Worm (Caenorhabditis elegans) whole organism, early embryonic: Measurements from ENCODE around the gene F49C12.6.

Experiments
- B0310.2 ChIP-seq: sonication (generic microtip); optimal IDR thresholded peaks from 2 replicates; lab custom pipeline; 2016; ENCODE audit warnings: mild to moderate bottlenecking, missing genetic modification characterization, missing compliant biosample characterization
- F13C5.2 ChIP-seq: sonication (generic microtip); optimal IDR thresholded peaks from 2 replicates; lab custom pipeline; 2017; ENCODE audit warnings: mild to moderate bottlenecking, missing genetic modification characterization, inconsistent platforms, missing compliant biosample characterization
- aly-1 ChIP-seq: sonication (generic microtip); optimal IDR thresholded peaks from 2 replicates; lab custom pipeline; 2016; ENCODE audit warnings: missing genetic modification characterization, missing compliant biosample characterization
- ama-1 ChIP-seq: fragments of 150-350 bp; optimal IDR thresholded peaks from 2 replicates; lab custom pipeline; 2014
- ceh-13 ChIP-seq: fragments of 200-800 bp; sonication (Bioruptor generic); optimal IDR thresholded peaks from 2 replicates; lab custom pipeline; 2018; ENCODE audit warnings: mild to moderate bottlenecking, missing genetic modification characterization, missing compliant biosample characterization
- ceh-36 ChIP-seq: sonication (generic microtip); optimal IDR thresholded peaks from 2 replicates; lab custom pipeline; 2016; ENCODE audit warnings: missing genetic modification characterization, inconsistent platforms, missing compliant biosample characterization
- ets-7 ChIP-seq: sonication (generic microtip); optimal IDR thresholded peaks from 2 replicates; lab custom pipeline; 2016; ENCODE audit warnings: missing genotype, missing genetic modification characterization, missing compliant biosample characterization
- flt-1 ChIP-seq: fragments of 200-800 bp; sonication (Bioruptor generic); IDR thresholded peaks from 2 replicates; pipeline ENCODE4 v1.3.6; 2022; ENCODE audit warnings: missing genetic modification characterization, missing compliant biosample characterization
- hmbx-1 ChIP-seq: sonication (generic microtip); optimal IDR thresholded peaks from 2 replicates; lab custom pipeline; 2016; ENCODE audit warnings: mild to moderate bottlenecking, missing genetic modification characterization, missing compliant biosample characterization
- hmg-4 ChIP-seq: fragments of 200-800 bp; sonication (Bioruptor generic); optimal IDR thresholded peaks from 2 replicates; lab custom pipeline; 2018; ENCODE audit warnings: mild to moderate bottlenecking, missing genetic modification characterization, missing compliant biosample characterization
- hnd-1 ChIP-seq: sonication (generic microtip); optimal IDR thresholded peaks from 2 replicates; lab custom pipeline; 2016; ENCODE audit warnings: missing genetic modification characterization, missing compliant biosample characterization
- pes-1 ChIP-seq: fragments of 200-800 bp; sonication (Bioruptor generic); IDR thresholded peaks from 2 replicates; pipeline ENCODE4 v1.3.6; 2022; ENCODE audit warnings: missing genetic modification reagents, missing genetic modification characterization, missing compliant biosample characterization
- scrt-1 ChIP-seq: fragments of 200-800 bp; sonication (Bioruptor generic); IDR thresholded peaks from 2 replicates; pipeline ENCODE4 v1.3.6; 2022; ENCODE audit warnings: missing genetic modification characterization, missing compliant biosample characterization
- sea-1 ChIP-seq: fragments of 200-800 bp; sonication (Bioruptor generic); conservative IDR thresholded peaks from 2 replicates; pipeline ENCODE4 v1.3.6; 2022; ENCODE audit warnings: missing genetic modification characterization, missing compliant biosample characterization
- tbx-11 ChIP-seq: fragments of 200-800 bp; sonication (Bioruptor generic); IDR thresholded peaks from 2 replicates; pipeline ENCODE4 v1.3.6; 2022; ENCODE audit warnings: missing genetic modification characterization, missing compliant biosample characterization
- tbx-37 ChIP-seq: fragments of 200-800 bp; sonication (Bioruptor generic); conservative IDR thresholded peaks from 2 replicates; pipeline ENCODE4 v1.3.6; 2022; ENCODE audit warnings: missing genetic modification reagents, missing genetic modification characterization, missing compliant biosample characterization
- tra-4 ChIP-seq: sonication (generic microtip); optimal IDR thresholded peaks from 2 replicates; lab custom pipeline; 2017; ENCODE audit warnings: missing genetic modification characterization, missing compliant biosample characterization

F49C12.6 gene

DNA sequence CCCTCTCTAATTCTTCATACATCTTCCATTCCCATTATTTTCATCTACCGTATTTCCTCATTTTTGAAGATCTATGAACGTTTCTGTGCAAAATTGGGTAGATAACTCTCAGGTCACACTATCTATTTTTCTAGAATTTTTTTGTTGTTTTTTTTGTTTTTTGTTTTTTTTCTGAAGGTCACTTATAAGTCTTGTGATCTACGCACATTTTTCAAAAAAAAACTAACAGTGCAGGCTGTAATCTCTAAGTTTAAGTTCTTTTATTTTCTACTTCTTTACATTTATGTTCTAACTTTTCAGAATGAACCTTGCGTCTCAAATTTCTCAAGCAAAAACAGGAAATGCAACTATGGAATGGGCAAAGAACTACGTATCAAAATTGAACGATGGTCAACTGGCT is 39.1 kb downstream of the F49C12.6 start, which contains the start of gene flh-3:
Gene flh-3, plus strand, starts transcription at position 301 of the 400 bp plus-strand sequence.
- TF ChIP-seq sea-1 (GFP tag; lab: Robert Waterston, UW) (no peak), tra-4 (tag; lab: Kevin White, UChicago) (no peak), hnd-1 (tag; lab: Kevin White, UChicago) (no peak), hmg-4 (GFP tag; lab: Kevin White, UChicago) (no peak)

- peak; percentile 58 for TF ChIP-seq flt-1 (GFP tag; lab: Robert Waterston, UW)
- peak; percentile 67; the same call in 1 of the 2 replicates for TF ChIP-seq scrt-1 (GFP tag; lab: Robert Waterston, UW)
- TF ChIP-seq tbx-11 (GFP tag; lab: Robert Waterston, UW) = no peak
- TF ChIP-seq aly-1 (tag; lab: Kevin White, UChicago) = peak; percentile 77
- TF ChIP-seq ama-1 (lab: Kevin White, UChicago) = no peak
Measured at ce11 chrIV:9268916-9269315, 40.0 kb downstream of the F49C12.6 start.

- TF ChIP-seq ceh-36 (no peak), pes-1 (GFP tag; lab: Robert Waterston, UW) (0 out of 2 replicates have a peak, but pooled peaks have one; percentile 13), hmbx-1 (tag; lab: Kevin White, UChicago) (no peak), B0310.2 (tag; lab: Kevin White, UChicago) (no peak), hmg-4 (GFP tag; lab: Kevin White, UChicago) (peak; percentile 72)
Measured at ce11 chrIV:9267581-9267980, 41.3 kb downstream of the F49C12.6 start.

ce11 chrIV:9266464-9266863 is 42.4 kb downstream of the F49C12.6 start, which contains the start of gene Y11D7A.19:
Gene Y11D7A.19 (minus strand): TSS chrIV:9266564.
- TF ChIP-seq hmbx-1 (tag; lab: Kevin White, UChicago) (no peak), tbx-37 (no peak), B0310.2 (tag; lab: Kevin White, UChicago) (no peak), tra-4 (tag; lab: Kevin White, UChicago) (no peak), ets-7 (tag; lab: Kevin White, UChicago) (no peak), ceh-36 (no peak), ceh-13 (GFP tag; lab: Kevin White, UChicago) (no peak), ama-1 (lab: Kevin White, UChicago) (no peak), F13C5.2 (tag; lab: Kevin White, UChicago) (no peak), pes-1 (GFP tag; lab: Robert Waterston, UW) (no peak), aly-1 (tag; lab: Kevin White, UChicago) (no peak), hnd-1 (tag; lab: Kevin White, UChicago) (no peak), hmg-4 (GFP tag; lab: Kevin White, UChicago) (no peak), scrt-1 (GFP tag; lab: Robert Waterston, UW) (no peak), tbx-11 (GFP tag; lab: Robert Waterston, UW) (no peak), sea-1 (GFP tag; lab: Robert Waterston, UW) (no peak), flt-1 (GFP tag; lab: Robert Waterston, UW) (no peak)

ce11 chrIV:9264513-9264912 is 44.4 kb downstream of the F49C12.6 start:
- TF ChIP-seq hmg-4 (GFP tag; lab: Kevin White, UChicago) = no peak
- TF ChIP-seq hmbx-1 (tag; lab: Kevin White, UChicago) = no peak
- TF ChIP-seq scrt-1 (GFP tag; lab: Robert Waterston, UW) = no peak

ce11 chrIV:9263812-9264320 is 45.0 kb downstream of the F49C12.6 start, which contains the start of gene flh-1:
Gene flh-1 (minus strand): TSS chrIV:9264270.
- TF ChIP-seq pes-1 (GFP tag; lab: Robert Waterston, UW) = no peak
- no peak for TF ChIP-seq B0310.2 (tag; lab: Kevin White, UChicago)
- no peak for TF ChIP-seq scrt-1 (GFP tag; lab: Robert Waterston, UW)
- no peak for TF ChIP-seq ama-1 (lab: Kevin White, UChicago)
- TF ChIP-seq hmg-4 (GFP tag; lab: Kevin White, UChicago) = peak; percentile 86
- peak; percentile 15 for TF ChIP-seq F13C5.2 (tag; lab: Kevin White, UChicago)
- peak; percentile 47 for TF ChIP-seq aly-1 (tag; lab: Kevin White, UChicago)
- TF ChIP-seq tra-4 (tag; lab: Kevin White, UChicago) = no peak
- TF ChIP-seq sea-1 (GFP tag; lab: Robert Waterston, UW) = peak; percentile 82
- TF ChIP-seq hmbx-1 (tag; lab: Kevin White, UChicago) = no peak
- TF ChIP-seq ceh-36 = peak; percentile 70
- TF ChIP-seq flt-1 (GFP tag; lab: Robert Waterston, UW) = no peak
- no peak for TF ChIP-seq hnd-1 (tag; lab: Kevin White, UChicago)
- no peak for TF ChIP-seq tbx-11 (GFP tag; lab: Robert Waterston, UW)
- TF ChIP-seq ceh-13 (GFP tag; lab: Kevin White, UChicago) = no peak

- TF ChIP-seq hnd-1 (tag; lab: Kevin White, UChicago) = no peak
- no peak for TF ChIP-seq ceh-36
- TF ChIP-seq F13C5.2 (tag; lab: Kevin White, UChicago) = no peak
Measured at ce11 chrIV:9262295-9262694, 46.6 kb downstream of the F49C12.6 start.

- TF ChIP-seq ceh-36 = no peak
- no peak for TF ChIP-seq ceh-13 (GFP tag; lab: Kevin White, UChicago)
- TF ChIP-seq F13C5.2 (tag; lab: Kevin White, UChicago) = no peak
- TF ChIP-seq tra-4 (tag; lab: Kevin White, UChicago) = no peak
- TF ChIP-seq pes-1 (GFP tag; lab: Robert Waterston, UW) = no peak
- TF ChIP-seq tbx-11 (GFP tag; lab: Robert Waterston, UW) = no peak
Measured at ce11 chrIV:9261687-9262086, 47.2 kb downstream of the F49C12.6 start, which contains the start of gene col-120. Gene col-120 (minus strand): TSS chrIV:9261787.
